Fruit fly (Drosophila melanogaster): ENCODE results near the gene CG17782.

- no peak for TF ChIP-seq psq (optimal IDR thresholded peaks at IDR 0.05)
- no peak for TF ChIP-seq Dll (optimal IDR thresholded peaks at IDR 0.05)
- no peak for TF ChIP-seq usp (GFP tag; optimal IDR thresholded peaks at IDR 0.05)
- TF ChIP-seq EcR (GFP tag; optimal IDR thresholded peaks at IDR 0.05): no peak
- no peak for TF ChIP-seq pan (optimal IDR thresholded peaks at IDR 0.05)
Observed at dm6 chr3R:24369268-24369667, 3.3 kb downstream of the CG17782 start, which contains the start of gene CG13614.
